Worm (Caenorhabditis elegans): ENCODE measurements around the gene grd-5.

The grd-5 gene

DNA sequence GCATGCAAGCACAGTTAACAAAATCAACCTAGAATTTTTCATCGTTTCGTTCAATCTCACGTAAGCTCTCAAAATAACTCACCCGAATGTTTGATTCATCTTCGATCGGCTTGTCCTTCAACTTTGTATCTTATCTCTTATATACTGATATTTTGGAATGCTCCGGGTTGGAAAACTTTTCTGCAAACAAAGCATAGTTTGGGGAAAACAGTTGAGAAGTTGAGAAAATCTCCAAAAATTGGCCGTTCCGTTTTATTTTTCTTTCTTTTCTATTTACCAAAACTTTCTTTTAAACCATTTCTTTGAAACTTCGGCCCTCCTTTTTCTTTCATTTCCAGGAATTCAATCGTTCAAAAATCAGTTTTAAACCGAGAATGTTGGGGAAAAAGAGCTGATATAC is 16.2 kb upstream of the grd-5 start, which contains the start of gene F41E6.15:
TSS of gene F41E6.15 (minus strand) at position 101 of the 400 bp plus-strand sequence.
- no peak for TF ChIP-seq ztf-22 (GFP tag; optimal IDR thresholded peaks at IDR 0.05)

DNA sequence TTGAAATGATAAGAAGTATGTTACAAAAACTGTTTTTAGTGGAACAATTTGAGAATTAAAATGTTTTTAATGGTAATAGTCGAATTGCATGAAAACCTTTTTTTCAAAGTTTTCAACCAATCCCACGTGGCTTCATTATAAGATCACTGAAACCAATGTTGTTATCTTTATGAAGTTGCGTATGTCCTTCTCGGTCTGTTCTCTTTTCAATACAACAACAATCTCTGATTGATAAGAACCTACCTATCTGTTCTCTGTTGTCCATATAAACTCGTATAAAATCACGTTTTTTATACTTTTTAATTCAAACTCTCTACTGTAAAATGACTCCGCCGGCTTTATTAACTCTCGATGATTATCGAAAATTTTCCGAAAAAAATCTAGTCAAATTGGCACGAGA is 15.6 kb upstream of the grd-5 start, which contains the start of gene F41E6.5:
TSS of gene F41E6.5 (plus strand) at position 209 of the 400 bp plus-strand sequence.
- TF ChIP-seq ztf-25 (GFP tag; IDR thresholded peaks at IDR 0.05) (no peak), nhr-80 (tag; optimal IDR thresholded peaks at IDR 0.05) (peak; percentile 53)

DNA sequence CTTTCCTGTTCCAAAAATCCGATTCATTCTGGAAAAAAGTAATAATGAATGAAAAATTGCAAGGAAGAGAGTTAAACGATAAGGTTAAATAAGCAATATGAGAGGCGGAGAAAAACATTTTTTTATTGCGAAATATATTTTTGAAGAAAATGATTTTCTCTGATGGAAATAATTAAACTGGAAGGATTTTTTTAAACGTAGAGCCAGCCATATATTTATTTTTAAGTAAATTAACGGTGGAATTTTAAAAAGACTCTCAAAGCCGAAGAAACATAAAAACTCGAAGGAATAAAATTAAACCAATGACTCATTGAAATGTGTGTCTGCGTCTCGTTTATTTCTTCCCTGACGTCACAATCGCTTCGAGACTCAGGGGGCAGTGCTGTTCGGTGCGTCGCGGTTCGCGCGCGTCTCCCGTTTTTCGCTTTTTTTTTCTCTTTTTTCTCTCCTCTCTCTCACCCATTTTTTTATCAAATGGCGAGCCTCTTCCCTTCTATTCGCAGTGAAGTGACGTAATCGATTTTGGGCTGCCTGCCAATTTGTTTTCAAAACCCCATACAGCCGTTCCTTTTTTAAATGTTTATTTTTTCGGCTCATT is 12.6 kb upstream of the grd-5 start, which contains the start of gene vps-60:
TSS of gene vps-60 (minus strand) at position 30 of the 598 bp plus-strand sequence.
- TF ChIP-seq snpc-1.3 (tag; optimal IDR thresholded peaks at IDR 0.05; ENCODE audit: insufficient read depth) (peak; percentile 50), D2030.7 (GFP tag; IDR thresholded peaks at IDR 0.05) (peak; percentile 63), mcd-1 (GFP tag; IDR thresholded peaks at IDR 0.05) (peak; percentile 82), lir-1 (GFP tag; conservative IDR thresholded peaks at IDR 0.05) (peak; percentile 39; the same call in 1 of the 2 replicates), somi-1 (GFP tag; optimal IDR thresholded peaks at IDR 0.05) (peak; percentile 74), lin-40 (tag; optimal IDR thresholded peaks at IDR 0.05) (peak; percentile 91), ztf-28 (GFP tag; IDR thresholded peaks at IDR 0.05) (no peak), gei-17 (GFP tag; optimal IDR thresholded peaks at IDR 0.05) (no peak), egrh-3 (GFP tag; IDR thresholded peaks at IDR 0.05) (peak; percentile 59), ZK185.1 (tag; optimal IDR thresholded peaks at IDR 0.05; ENCODE audit: poor library complexity, severe bottlenecking) (peak; percentile 21), hmg-1.2 (GFP tag; IDR thresholded peaks at IDR 0.05) (peak; percentile 77), rcor-1 (GFP tag; IDR thresholded peaks at IDR 0.05) (peak; percentile 66), dpl-1 (GFP tag; optimal IDR thresholded peaks at IDR 0.05) (peak; percentile 70), madf-8 (GFP tag; conservative IDR thresholded peaks at IDR 0.05) (no peak; the same call in 1 of the 2 replicates), sptf-2 (GFP tag; optimal IDR thresholded peaks at IDR 0.05) (no peak), C06A6.2 (GFP tag; conservative IDR thresholded peaks at IDR 0.05) (peak; percentile 71; the same call in 1 of the 2 replicates), unc-130 (GFP tag; optimal IDR thresholded peaks at IDR 0.05) (peak; percentile 14), ztf-18 (tag; optimal IDR thresholded peaks at IDR 0.05) (peak; percentile 68), ceh-91 (GFP tag; IDR thresholded peaks at IDR 0.05) (peak; percentile 75), Y95B8A.8 (GFP tag; IDR thresholded peaks at IDR 0.05) (peak; percentile 83), ceh-100 (GFP tag; IDR thresholded peaks at IDR 0.05) (peak; percentile 57; the same call in 1 of the 2 replicates), mxl-1 (tag; optimal IDR thresholded peaks at IDR 0.05) (no peak), F23B12.7 (tag; optimal IDR thresholded peaks at IDR 0.05; ENCODE audit: insufficient read depth) (peak; percentile 51), F22D6.2 (tag; optimal IDR thresholded peaks at IDR 0.05) (peak; percentile 21), K11D2.4 (GFP tag; IDR thresholded peaks at IDR 0.05) (peak; percentile 92), xnd-1 (tag; optimal IDR thresholded peaks at IDR 0.05) (no peak), repo-1 (tag; optimal IDR thresholded peaks at IDR 0.05) (peak; percentile 20), dox-1 (GFP tag; IDR thresholded peaks at IDR 0.05) (peak; percentile 89), Y56A3A.18 (GFP tag; IDR thresholded peaks at IDR 0.05) (peak; percentile 70; the same call in 1 of the 2 replicates), nhr-80 (tag; optimal IDR thresholded peaks at IDR 0.05) (peak; percentile 92), ccch-3 (GFP tag; optimal IDR thresholded peaks at IDR 0.05) (no peak), B0336.3 (GFP tag; IDR thresholded peaks at IDR 0.05) (peak; percentile 85), C17E4.6 (GFP tag; IDR thresholded peaks at IDR 0.05) (0 out of 2 replicates have a peak, but pooled peaks have one; percentile 37), madf-10 (tag; optimal IDR thresholded peaks at IDR 0.05) (peak; percentile 98), sdz-38 (tag; optimal IDR thresholded peaks at IDR 0.05) (no peak), ztf-22 (GFP tag; optimal IDR thresholded peaks at IDR 0.05) (peak; percentile 63), egl-44 (GFP tag; IDR thresholded peaks at IDR 0.05) (peak; percentile 77), F49E8.2 (tag; optimal IDR thresholded peaks at IDR 0.05; ENCODE audit: insufficient read depth) (peak; percentile 61), hlh-12 (tag; optimal IDR thresholded peaks at IDR 0.05) (no peak), snpc-3.4 (tag; optimal IDR thresholded peaks at IDR 0.05) (peak; percentile 84), hsf-1 (GFP tag; IDR thresholded peaks at IDR 0.05) (no peak), lin-35 (GFP tag; optimal IDR thresholded peaks at IDR 0.05) (peak; percentile 8 to 77 (median 10))
